Worm (Caenorhabditis elegans) whole organism, young adult: ENCODE measurements around the gene K02C4.5.
A peak's percentile ranks its signal among the peaks of the same experiment; 100 is the strongest.

Source experiments
- B0336.3 ChIP-seq: fragments of 200-800 bp; sonication (Bioruptor generic); IDR thresholded peaks from 2 replicates; pipeline ENCODE4 v1.3.6; 2022; ENCODE audit warnings: missing genetic modification characterization, missing compliant biosample characterization
- F22D6.2 ChIP-seq: sonication (generic microtip); optimal IDR thresholded peaks from 2 replicates; lab custom pipeline; 2016; ENCODE audit warnings: mild to moderate bottlenecking, missing genetic modification characterization, missing compliant biosample characterization
- F23B12.7 ChIP-seq: sonication (generic microtip); optimal IDR thresholded peaks from 2 replicates; lab custom pipeline; 2017; ENCODE audit warnings: missing genetic modification characterization, mild to moderate bottlenecking, missing compliant biosample characterization, antibody characterized with exemption, moderate library complexity; ENCODE audit not compliant: insufficient read depth
- F33H1.4 ChIP-seq: fragments of 200-800 bp; sonication (Bioruptor generic); IDR thresholded peaks from 2 replicates; pipeline ENCODE4 v1.3.6; 2022; ENCODE audit warnings: missing genetic modification reagents, missing genetic modification characterization, missing compliant biosample characterization
- F52B5.7 ChIP-seq: sonication (generic microtip); optimal IDR thresholded peaks from 2 replicates; lab custom pipeline; 2016; ENCODE audit warnings: mild to moderate bottlenecking, missing genetic modification characterization, missing compliant biosample characterization
- akir-1 ChIP-seq: fragments of 200-800 bp; sonication (Bioruptor generic); optimal IDR thresholded peaks from 2 replicates; lab custom pipeline; 2018; ENCODE audit warnings: mild to moderate bottlenecking, missing genetic modification characterization, moderate library complexity, missing compliant biosample characterization
- atf-7 ChIP-seq: sonication (generic microtip); optimal IDR thresholded peaks from 2 replicates; lab custom pipeline; 2017; ENCODE audit warnings: mild to moderate bottlenecking, missing genetic modification characterization, missing compliant biosample characterization
- attf-5 ChIP-seq: fragments of 200-800 bp; sonication (Bioruptor generic); optimal IDR thresholded peaks from 2 replicates; lab custom pipeline; 2018; ENCODE audit warnings: mild to moderate bottlenecking, missing genetic modification characterization, missing compliant biosample characterization
- bed-2 ChIP-seq: fragments of 200-800 bp; sonication (Bioruptor generic); IDR thresholded peaks from 2 replicates; pipeline ENCODE4 v1.3.6; 2022; ENCODE audit warnings: missing genetic modification reagents, missing genetic modification characterization, missing compliant biosample characterization
- ccch-3 ChIP-seq: fragments of 200-800 bp; sonication (Bioruptor generic); optimal IDR thresholded peaks from 2 replicates; lab custom pipeline; 2018; ENCODE audit warnings: mild to moderate bottlenecking, missing genetic modification characterization, missing compliant biosample characterization
- cebp-1 ChIP-seq, 2 experiments: fragments of 200-800 bp in 1 of 2; sonication (Bioruptor generic) in 1 of 2; sonication (generic microtip) in 1 of 2; IDR thresholded peaks in 1 of 2; optimal IDR thresholded peaks in 1 of 2; 2 replicates each; pipeline versions ENCODE4 v1.3.6 to Lab custom; 2017 to 2022; ENCODE audit warnings: missing compliant biosample characterization in 2 of 2, missing genetic modification characterization in 2 of 2, mild to moderate bottlenecking in 1 of 2, missing genetic modification reagents in 1 of 2, moderate library complexity in 1 of 2
- ceh-79 ChIP-seq: sonication (generic microtip); optimal IDR thresholded peaks from 2 replicates; lab custom pipeline; 2017; ENCODE audit warnings: mild to moderate bottlenecking, missing genetic modification characterization, missing compliant biosample characterization
- chd-7 ChIP-seq: sonication (generic microtip); optimal IDR thresholded peaks from 2 replicates; lab custom pipeline; 2016; ENCODE audit warnings: mild to moderate bottlenecking, missing genetic modification characterization, moderate library complexity, missing compliant biosample characterization
- dpl-1 ChIP-seq: fragments of 150-350 bp; optimal IDR thresholded peaks from 2 replicates; lab custom pipeline; 2014; ENCODE audit warnings: missing biosample characterization, missing genetic modification reagents, missing genetic modification characterization
- efl-1 ChIP-seq: fragments of 150-350 bp; optimal IDR thresholded peaks from 2 replicates; lab custom pipeline; 2014; ENCODE audit warnings: missing biosample characterization, missing genetic modification reagents, missing genetic modification characterization
- egrh-3 ChIP-seq: fragments of 200-800 bp; sonication (Bioruptor generic); IDR thresholded peaks from 2 replicates; pipeline ENCODE4 v1.3.6; 2022; ENCODE audit warnings: missing genetic modification reagents, missing genetic modification characterization, missing compliant biosample characterization
- gei-17 ChIP-seq: fragments of 200-800 bp; sonication (Bioruptor generic); optimal IDR thresholded peaks from 2 replicates; lab custom pipeline; 2018; ENCODE audit warnings: mild to moderate bottlenecking, missing genetic modification characterization, missing compliant biosample characterization
- let-607 ChIP-seq, 2 experiments: fragments of 200-800 bp in 1 of 2; sonication (Bioruptor generic) in 1 of 2; sonication (generic microtip) in 1 of 2; optimal IDR thresholded peaks; 2 replicates each; lab custom pipeline; 2016 to 2018; ENCODE audit warnings: mild to moderate bottlenecking in 2 of 2, missing compliant biosample characterization in 2 of 2, missing genetic modification characterization in 2 of 2, moderate library complexity in 2 of 2, missing genotype in 1 of 2
- lin-40 ChIP-seq: sonication (generic microtip); optimal IDR thresholded peaks from 2 replicates; lab custom pipeline; 2016; ENCODE audit warnings: missing genetic modification characterization, mild to moderate bottlenecking, missing compliant biosample characterization, missing genotype, missing genetic modification reagents
- lin-54 ChIP-seq: fragments of 200-800 bp; sonication (Bioruptor generic); optimal IDR thresholded peaks from 2 replicates; lab custom pipeline; 2018; ENCODE audit warnings: mild to moderate bottlenecking, missing genetic modification characterization, missing compliant biosample characterization
- lsl-1 ChIP-seq: fragments of 200-800 bp; sonication (Bioruptor generic); optimal IDR thresholded peaks from 2 replicates; lab custom pipeline; 2018; ENCODE audit warnings: mild to moderate bottlenecking, missing genetic modification characterization, moderate library complexity, missing compliant biosample characterization
- nhr-27 ChIP-seq: fragments of 200-800 bp; sonication (Bioruptor generic); optimal IDR thresholded peaks from 2 replicates; lab custom pipeline; 2018; ENCODE audit warnings: mild to moderate bottlenecking, missing genetic modification characterization, moderate library complexity, missing compliant biosample characterization
- nhr-80 ChIP-seq: sonication (generic microtip); optimal IDR thresholded peaks from 2 replicates; lab custom pipeline; 2016; ENCODE audit warnings: missing genetic modification characterization, missing compliant biosample characterization
- pbrm-1 ChIP-seq: fragments of 200-800 bp; sonication (Bioruptor generic); IDR thresholded peaks from 2 replicates; pipeline ENCODE4 v1.3.6; 2022; ENCODE audit warnings: missing genetic modification reagents, missing genetic modification characterization, missing compliant biosample characterization
- pha-4 ChIP-seq: fragments of 150-350 bp; sonication (generic microtip); optimal IDR thresholded peaks from 2 replicates; lab custom pipeline; 2014; ENCODE audit warnings: missing biosample characterization, missing genetic modification reagents, missing genetic modification characterization
- rcor-1 ChIP-seq: fragments of 200-800 bp; sonication (Bioruptor generic); IDR thresholded peaks from 2 replicates; pipeline ENCODE4 v1.3.6; 2022; ENCODE audit warnings: missing genetic modification reagents, missing genetic modification characterization, missing compliant biosample characterization
- repo-1 ChIP-seq: sonication (generic microtip); optimal IDR thresholded peaks from 2 replicates; lab custom pipeline; 2017; ENCODE audit warnings: mild to moderate bottlenecking, missing genetic modification characterization, missing compliant biosample characterization
- snpc-4 ChIP-seq, 5 experiments: fragments of 150-350 bp in 1 of 5; sonication (generic microtip) in 4 of 5; optimal IDR thresholded peaks; 2 replicates each; lab custom pipeline; 2014 to 2018; ENCODE audit warnings: missing genetic modification characterization in 5 of 5, missing biosample characterization in 3 of 5, antibody characterized with exemption in 2 of 5, mild to moderate bottlenecking in 2 of 5, missing compliant biosample characterization in 2 of 5, missing genotype in 2 of 5, moderate library complexity in 2 of 5, missing genetic modification reagents in 1 of 5
- tbp1 ChIP-seq: fragments of 200-800 bp; sonication (Bioruptor generic); optimal IDR thresholded peaks from 2 replicates; lab custom pipeline; 2018; ENCODE audit warnings: mild to moderate bottlenecking, missing genetic modification characterization, missing compliant biosample characterization
- tbx-9 ChIP-seq: sonication (generic microtip); optimal IDR thresholded peaks from 2 replicates; lab custom pipeline; 2016; ENCODE audit warnings: borderline replicate concordance, missing genetic modification characterization, inconsistent platforms, missing compliant biosample characterization
- zfh-2 ChIP-seq: fragments of 200-800 bp; sonication (Bioruptor generic); conservative IDR thresholded peaks from 2 replicates; pipeline ENCODE4 v1.3.6; 2022; ENCODE audit warnings: missing genetic modification reagents, missing genetic modification characterization, missing compliant biosample characterization
- zim-3 ChIP-seq: sonication (generic microtip); optimal IDR thresholded peaks from 2 replicates; lab custom pipeline; 2017; ENCODE audit warnings: mild to moderate bottlenecking, missing genetic modification characterization, moderate library complexity, missing compliant biosample characterization

The K02C4.5 gene

ce11 chrII:8028730-8029129 lies 49.5 kb upstream of the K02C4.5 start:
- TF ChIP-seq F23B12.7 (tag; lab: Kevin White, UChicago) (no peak), F52B5.7 (tag; lab: Kevin White, UChicago) (no peak), chd-7 (tag; lab: Kevin White, UChicago) (no peak), efl-1 (GFP tag; lab: Kevin White, UChicago) (peak; percentile 41), F22D6.2 (tag; lab: Kevin White, UChicago) (no peak)

- TF ChIP-seq akir-1 (GFP tag; lab: Kevin White, UChicago) (no peak), tbp1 (GFP tag; lab: Kevin White, UChicago) (peak; percentile 5), atf-7 (tag; lab: Kevin White, UChicago) (peak; percentile 26), F33H1.4 (GFP tag; lab: Robert Waterston, UW) (no peak), nhr-27 (tag; lab: Kevin White, UChicago) (no peak), nhr-80 (tag; lab: Kevin White, UChicago) (peak; percentile 94), pha-4 (tag; lab: Kevin White, UChicago) (no peak), ccch-3 (GFP tag; lab: Kevin White, UChicago) (no peak), rcor-1 (no peak)
Measured at ce11 chrII:8032657-8033056, 45.6 kb upstream of the K02C4.5 start, which contains the start of gene nrf-6. TSS of gene nrf-6 (minus strand) at chrII:8032708.

- TF ChIP-seq tbx-9 (tag; lab: Kevin White, UChicago) (no peak), attf-5 (GFP tag; lab: Kevin White, UChicago) (peak; percentile 49), lin-54 (GFP tag; lab: Kevin White, UChicago) (peak; percentile 18), repo-1 (tag; lab: Kevin White, UChicago) (no peak), let-607 (tag; optimal IDR thresholded peaks at IDR 0.05; lab: Kevin White, UChicago) (no peak), nhr-80 (tag; lab: Kevin White, UChicago) (peak; percentile 82), B0336.3 (GFP tag; lab: Robert Waterston, UW) (0 out of 2 replicates have a peak, but pooled peaks have one; percentile 48), atf-7 (tag; lab: Kevin White, UChicago) (peak; percentile 30), tbp1 (GFP tag; lab: Kevin White, UChicago) (peak; percentile 18), snpc-4 (GFP tag; optimal IDR thresholded peaks at IDR 0.05; lab: Kevin White, UChicago) (no peak), snpc-4 (tag; optimal IDR thresholded peaks at IDR 0.05; lab: Kevin White, UChicago) (no peak), ceh-79 (tag; lab: Kevin White, UChicago) (no peak), lin-40 (tag; lab: Kevin White, UChicago) (peak; percentile 12), cebp-1 (GFP tag; IDR thresholded peaks at IDR 0.05; lab: Robert Waterston, UW) (no peak), cebp-1 (tag; optimal IDR thresholded peaks at IDR 0.05; lab: Kevin White, UChicago) (peak; percentile 25), dpl-1 (no peak), lsl-1 (GFP tag; lab: Kevin White, UChicago) (no peak), bed-2 (GFP tag; lab: Robert Waterston, UW) (no peak)
- TF ChIP-seq, all 124 proteins: peak for 8
Measured at ce11 chrII:8034008-8034407, 44.2 kb upstream of the K02C4.5 start.

ce11 chrII:8034617-8035016 lies 43.6 kb upstream of the K02C4.5 start:
- no peak for TF ChIP-seq pbrm-1 (GFP tag; lab: Robert Waterston, UW)
- no peak for TF ChIP-seq gei-17 (GFP tag; lab: Kevin White, UChicago)
- peak; percentile 7 for TF ChIP-seq zim-3 (tag; lab: Kevin White, UChicago)
- TF ChIP-seq zfh-2 (GFP tag; lab: Robert Waterston, UW) = peak; percentile 74
- peak; percentile 7; the same call in 1 of the 2 replicates for TF ChIP-seq egrh-3 (GFP tag; lab: Robert Waterston, UW)
- TF ChIP-seq, all 124 proteins: peak for 3
